Worm (Caenorhabditis elegans) whole organism, early embryonic: ENCODE data around the gene elmd-1.

Source experiments
- B0310.2 ChIP-seq: sonication (generic microtip); optimal IDR thresholded peaks from 2 replicates; lab custom pipeline; 2016; ENCODE audit warnings: mild to moderate bottlenecking, missing genetic modification characterization, missing compliant biosample characterization
- F13C5.2 ChIP-seq: sonication (generic microtip); optimal IDR thresholded peaks from 2 replicates; lab custom pipeline; 2017; ENCODE audit warnings: mild to moderate bottlenecking, missing genetic modification characterization, inconsistent platforms, missing compliant biosample characterization
- aly-1 ChIP-seq: sonication (generic microtip); optimal IDR thresholded peaks from 2 replicates; lab custom pipeline; 2016; ENCODE audit warnings: missing genetic modification characterization, missing compliant biosample characterization
- ama-1 ChIP-seq: fragments of 150-350 bp; optimal IDR thresholded peaks from 2 replicates; lab custom pipeline; 2014
- ceh-13 ChIP-seq: fragments of 200-800 bp; sonication (Bioruptor generic); optimal IDR thresholded peaks from 2 replicates; lab custom pipeline; 2018; ENCODE audit warnings: mild to moderate bottlenecking, missing genetic modification characterization, missing compliant biosample characterization
- ceh-36 ChIP-seq: sonication (generic microtip); optimal IDR thresholded peaks from 2 replicates; lab custom pipeline; 2016; ENCODE audit warnings: missing genetic modification characterization, inconsistent platforms, missing compliant biosample characterization
- ets-7 ChIP-seq: sonication (generic microtip); optimal IDR thresholded peaks from 2 replicates; lab custom pipeline; 2016; ENCODE audit warnings: missing genotype, missing genetic modification characterization, missing compliant biosample characterization
- flt-1 ChIP-seq: fragments of 200-800 bp; sonication (Bioruptor generic); IDR thresholded peaks from 2 replicates; pipeline ENCODE4 v1.3.6; 2022; ENCODE audit warnings: missing genetic modification characterization, missing compliant biosample characterization
- hmbx-1 ChIP-seq: sonication (generic microtip); optimal IDR thresholded peaks from 2 replicates; lab custom pipeline; 2016; ENCODE audit warnings: mild to moderate bottlenecking, missing genetic modification characterization, missing compliant biosample characterization
- hmg-4 ChIP-seq: fragments of 200-800 bp; sonication (Bioruptor generic); optimal IDR thresholded peaks from 2 replicates; lab custom pipeline; 2018; ENCODE audit warnings: mild to moderate bottlenecking, missing genetic modification characterization, missing compliant biosample characterization
- hnd-1 ChIP-seq: sonication (generic microtip); optimal IDR thresholded peaks from 2 replicates; lab custom pipeline; 2016; ENCODE audit warnings: missing genetic modification characterization, missing compliant biosample characterization
- pes-1 ChIP-seq: fragments of 200-800 bp; sonication (Bioruptor generic); IDR thresholded peaks from 2 replicates; pipeline ENCODE4 v1.3.6; 2022; ENCODE audit warnings: missing genetic modification reagents, missing genetic modification characterization, missing compliant biosample characterization
- scrt-1 ChIP-seq: fragments of 200-800 bp; sonication (Bioruptor generic); IDR thresholded peaks from 2 replicates; pipeline ENCODE4 v1.3.6; 2022; ENCODE audit warnings: missing genetic modification characterization, missing compliant biosample characterization
- sea-1 ChIP-seq: fragments of 200-800 bp; sonication (Bioruptor generic); conservative IDR thresholded peaks from 2 replicates; pipeline ENCODE4 v1.3.6; 2022; ENCODE audit warnings: missing genetic modification characterization, missing compliant biosample characterization
- tbx-11 ChIP-seq: fragments of 200-800 bp; sonication (Bioruptor generic); IDR thresholded peaks from 2 replicates; pipeline ENCODE4 v1.3.6; 2022; ENCODE audit warnings: missing genetic modification characterization, missing compliant biosample characterization
- tbx-37 ChIP-seq: fragments of 200-800 bp; sonication (Bioruptor generic); conservative IDR thresholded peaks from 2 replicates; pipeline ENCODE4 v1.3.6; 2022; ENCODE audit warnings: missing genetic modification reagents, missing genetic modification characterization, missing compliant biosample characterization
- tra-4 ChIP-seq: sonication (generic microtip); optimal IDR thresholded peaks from 2 replicates; lab custom pipeline; 2017; ENCODE audit warnings: missing genetic modification characterization, missing compliant biosample characterization

Gene elmd-1

ce11 chrIII:3389426-3390020 lies at the start of gene elmd-1, which contains the start of gene hecw-1:
Gene elmd-1 (plus strand): TSS chrIII:3389919.
Gene hecw-1 (minus strand): TSS chrIII:3389970.
- peak; percentile 52 for TF ChIP-seq ceh-36
- TF ChIP-seq pes-1 (GFP tag; lab: Robert Waterston, UW): peak; percentile 78
- TF ChIP-seq hmg-4: peak; percentile 58
- no peak for TF ChIP-seq tra-4 (tag; lab: Kevin White, UChicago)
- TF ChIP-seq aly-1: no peak
- peak; percentile 66 for TF ChIP-seq scrt-1 (GFP tag; lab: Robert Waterston, UW)
- peak; percentile 57; the same call in 1 of the 2 replicates for TF ChIP-seq tbx-11 (GFP tag; lab: Robert Waterston, UW)
- TF ChIP-seq flt-1 (GFP tag; lab: Robert Waterston, UW): 0 out of 2 replicates have a peak, but pooled peaks have one; percentile 19
- no peak for TF ChIP-seq ceh-13 (GFP tag; lab: Kevin White, UChicago)

DNA sequence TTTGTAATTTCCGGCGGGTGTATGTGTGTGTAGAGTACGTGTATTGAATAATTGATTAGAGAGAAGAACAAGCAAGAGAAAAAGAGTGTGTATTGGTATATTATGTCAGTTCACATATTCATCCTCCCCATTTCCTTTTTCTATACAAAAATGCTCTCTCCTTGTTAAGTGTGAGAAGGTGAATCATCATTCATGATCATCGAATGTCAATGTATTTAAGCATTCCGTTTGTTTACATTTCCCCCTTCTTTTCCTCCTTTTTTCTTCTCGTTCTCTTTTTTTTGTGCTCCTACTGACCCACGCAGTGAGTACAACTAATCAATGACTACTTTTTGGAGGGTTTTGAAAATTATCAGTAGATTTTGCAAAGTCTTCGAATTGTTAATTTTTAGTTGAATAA lies 46.3 kb upstream of the elmd-1 start:
- TF ChIP-seq ceh-13 (GFP tag; lab: Kevin White, UChicago) (no peak), tra-4 (tag; lab: Kevin White, UChicago) (no peak), ceh-36 (no peak), tbx-37 (no peak), B0310.2 (tag; lab: Kevin White, UChicago) (no peak)

ce11 chrIII:3344573-3344972 lies 45.1 kb upstream of the elmd-1 start, which contains the start of gene gei-1:
Gene gei-1 (plus strand): TSS chrIII:3344873.
- TF ChIP-seq hmg-4 (no peak), tra-4 (tag; lab: Kevin White, UChicago) (no peak), sea-1 (GFP tag; lab: Robert Waterston, UW) (no peak), tbx-11 (GFP tag; lab: Robert Waterston, UW) (no peak), aly-1 (no peak), scrt-1 (GFP tag; lab: Robert Waterston, UW) (no peak), ceh-36 (no peak), flt-1 (GFP tag; lab: Robert Waterston, UW) (no peak), ceh-13 (GFP tag; lab: Kevin White, UChicago) (no peak), pes-1 (GFP tag; lab: Robert Waterston, UW) (no peak), F13C5.2 (tag; lab: Kevin White, UChicago) (no peak), B0310.2 (tag; lab: Kevin White, UChicago) (no peak)

DNA sequence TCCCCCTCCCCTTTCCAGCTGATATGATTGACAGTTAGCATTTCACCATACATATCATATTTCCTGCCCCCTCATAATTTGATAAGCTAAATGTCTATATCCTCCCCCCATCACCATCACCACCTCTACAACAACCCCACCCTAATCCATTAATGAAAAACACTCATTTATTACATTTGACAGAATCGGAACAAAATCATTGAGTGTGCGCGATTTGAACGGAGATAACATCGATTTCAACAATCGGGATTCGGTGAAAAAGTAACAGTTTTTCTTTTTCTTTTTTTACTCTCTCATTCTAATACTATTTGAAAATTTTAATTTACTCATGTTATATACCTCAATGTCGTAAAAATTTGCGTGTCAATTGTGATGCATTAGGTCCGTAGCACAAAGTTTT lies 43.9 kb upstream of the elmd-1 start:
- TF ChIP-seq ets-7 (tag; lab: Kevin White, UChicago) (no peak), ceh-13 (GFP tag; lab: Kevin White, UChicago) (no peak), hnd-1 (tag; lab: Kevin White, UChicago) (no peak), scrt-1 (GFP tag; lab: Robert Waterston, UW) (no peak), F13C5.2 (tag; lab: Kevin White, UChicago) (no peak), tbx-37 (no peak), aly-1 (no peak), B0310.2 (tag; lab: Kevin White, UChicago) (no peak), tra-4 (tag; lab: Kevin White, UChicago) (no peak), sea-1 (GFP tag; lab: Robert Waterston, UW) (no peak), tbx-11 (GFP tag; lab: Robert Waterston, UW) (no peak), pes-1 (GFP tag; lab: Robert Waterston, UW) (no peak), ama-1 (lab: Kevin White, UChicago) (no peak), hmbx-1 (no peak), flt-1 (GFP tag; lab: Robert Waterston, UW) (no peak)

DNA sequence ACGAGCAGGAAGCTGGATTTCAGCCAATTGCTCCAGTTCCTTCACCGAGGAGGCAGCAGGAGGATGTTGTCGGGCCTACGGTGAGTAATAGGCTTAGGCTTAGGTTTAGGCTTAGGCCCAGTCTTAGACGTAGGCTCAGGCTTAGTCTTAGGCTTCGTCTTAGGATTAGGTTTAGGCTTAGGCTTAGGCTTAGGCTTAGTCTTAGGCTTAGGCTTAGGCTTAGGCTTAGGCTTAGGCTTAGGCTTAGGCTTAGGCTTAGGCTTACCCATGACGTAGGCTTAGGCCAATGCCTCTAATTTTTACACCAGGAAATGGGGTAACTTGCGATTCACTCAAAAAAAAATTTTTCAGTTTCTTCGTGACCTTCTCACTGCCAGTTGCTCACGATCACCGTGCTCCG lies 43.1 kb upstream of the elmd-1 start:
- no peak for TF ChIP-seq tra-4 (tag; lab: Kevin White, UChicago)
- peak; percentile 69 for TF ChIP-seq ceh-36

DNA sequence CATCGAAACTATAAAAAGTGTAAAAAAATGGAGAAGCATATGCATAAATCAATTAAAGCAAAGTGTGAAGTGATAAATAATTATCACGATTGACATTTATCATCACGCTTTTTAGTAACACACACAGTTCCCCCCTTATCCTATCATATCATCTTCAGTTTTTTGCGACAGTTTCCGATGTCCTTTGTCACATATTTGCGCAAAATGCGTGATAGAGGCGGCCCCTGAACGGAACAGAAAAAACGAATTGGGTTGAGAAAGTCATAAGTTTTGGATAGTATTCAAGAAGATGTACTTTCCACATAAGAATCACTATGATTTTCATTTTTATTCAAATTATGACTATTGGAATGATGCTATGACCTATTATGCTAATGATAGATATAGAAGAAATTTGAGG lies 40.7 kb upstream of the elmd-1 start:
- TF ChIP-seq tbx-37 (no peak), ceh-36 (no peak), ceh-13 (GFP tag; lab: Kevin White, UChicago) (no peak)

ce11 chrIII:3351091-3351490 lies 38.6 kb upstream of the elmd-1 start:
- no peak for TF ChIP-seq hmbx-1
- TF ChIP-seq tbx-37: no peak
- TF ChIP-seq aly-1: no peak
- TF ChIP-seq ceh-36: no peak
- TF ChIP-seq F13C5.2 (tag; lab: Kevin White, UChicago): no peak
- no peak for TF ChIP-seq B0310.2 (tag; lab: Kevin White, UChicago)
- TF ChIP-seq hmg-4: no peak
- TF ChIP-seq hnd-1 (tag; lab: Kevin White, UChicago): no peak
- TF ChIP-seq ama-1 (lab: Kevin White, UChicago): no peak
- no peak for TF ChIP-seq ets-7 (tag; lab: Kevin White, UChicago)
- TF ChIP-seq flt-1 (GFP tag; lab: Robert Waterston, UW): no peak
- no peak for TF ChIP-seq scrt-1 (GFP tag; lab: Robert Waterston, UW)
- TF ChIP-seq tbx-11 (GFP tag; lab: Robert Waterston, UW): no peak
- TF ChIP-seq ceh-13 (GFP tag; lab: Kevin White, UChicago): no peak
- TF ChIP-seq sea-1 (GFP tag; lab: Robert Waterston, UW): no peak
- TF ChIP-seq tra-4 (tag; lab: Kevin White, UChicago): no peak
- TF ChIP-seq pes-1 (GFP tag; lab: Robert Waterston, UW): no peak

- TF ChIP-seq tbx-11 (GFP tag; lab: Robert Waterston, UW) (no peak), tra-4 (tag; lab: Kevin White, UChicago) (no peak), hnd-1 (tag; lab: Kevin White, UChicago) (no peak), ceh-13 (GFP tag; lab: Kevin White, UChicago) (no peak), hmbx-1 (no peak), hmg-4 (no peak), scrt-1 (GFP tag; lab: Robert Waterston, UW) (no peak), aly-1 (no peak), B0310.2 (tag; lab: Kevin White, UChicago) (no peak), pes-1 (GFP tag; lab: Robert Waterston, UW) (no peak), F13C5.2 (tag; lab: Kevin White, UChicago) (no peak), ceh-36 (no peak), sea-1 (GFP tag; lab: Robert Waterston, UW) (no peak), ets-7 (tag; lab: Kevin White, UChicago) (no peak)
Observed at ce11 chrIII:3351672-3352071, 38.0 kb upstream of the elmd-1 start.
